Worm (Caenorhabditis elegans): ENCODE measurements around the gene tbc-16.

- TF ChIP-seq unc-98 (GFP tag; IDR thresholded peaks at IDR 0.05), result no peak
- no peak for TF ChIP-seq snu-23 (GFP tag; optimal IDR thresholded peaks at IDR 0.05)
- no peak for TF ChIP-seq dsc-1 (tag; optimal IDR thresholded peaks at IDR 0.05)
- TF ChIP-seq mdl-1 (tag; optimal IDR thresholded peaks at IDR 0.05), result no peak
- TF ChIP-seq grh-1 (GFP tag; IDR thresholded peaks at IDR 0.05), result no peak
These were observed 11.6 kb upstream of the tbc-16 start, which contains the start of gene flp-7 for ce11 chrX:5885565-5885964.
